Fruit fly (Drosophila melanogaster) S2 (cell line): ENCODE results near the gene Nckx30C.

Experiments used
- CG8478 ChIP-seq: fragments of >200 bp; optimal IDR thresholded peaks from 2 replicates; lab custom pipeline; 2018
- CTCF ChIP-seq, 2 experiments: fragments of >200 bp; optimal IDR thresholded peaks; 2 replicates each; lab custom pipeline; 2018

dm6 chr2L:9685184-9685583, 61.1 kb downstream of the Nckx30C start:
- TF ChIP-seq CG8478 (no peak), CTCF (optimal IDR thresholded peaks at IDR 0.05; lab: Kevin White, UChicago) (no peak)
